Worm (Caenorhabditis elegans): ENCODE data around the gene algn-2.
A peak's percentile ranks its signal among the peaks of the same experiment; 100 is the strongest.

algn-2 gene

DNA sequence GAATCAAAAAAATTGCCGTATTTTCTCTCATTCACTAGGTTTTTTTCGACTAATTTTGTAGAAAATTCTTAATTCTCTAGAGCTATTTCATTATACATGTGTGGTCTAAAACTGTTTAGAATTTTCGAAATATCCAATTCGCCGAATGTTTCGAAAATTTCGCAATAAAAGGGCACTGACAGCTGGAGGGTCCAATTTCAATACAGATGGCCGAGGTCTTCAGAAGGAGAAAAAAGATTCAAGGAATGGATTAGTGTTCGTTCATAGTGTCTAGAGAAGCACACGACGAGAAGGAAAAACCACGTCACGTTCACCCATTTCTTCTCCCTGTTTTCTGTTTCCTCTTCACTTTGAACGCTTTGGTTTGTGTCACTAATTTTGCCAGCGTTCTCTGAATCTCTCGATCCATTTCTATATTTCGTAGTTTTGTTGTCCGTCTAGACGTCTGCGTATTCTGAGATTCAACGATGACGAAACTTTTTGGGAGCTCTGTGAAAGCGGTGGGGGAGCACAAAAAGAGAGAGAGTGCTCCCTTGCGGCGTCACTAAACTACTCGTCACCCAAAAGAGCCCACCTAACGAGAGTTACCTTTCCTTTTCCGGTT lies 48.9 kb upstream of the algn-2 start (continued):
- TF ChIP-seq lir-3 (tag; optimal IDR thresholded peaks at IDR 0.05; ENCODE audit: poor library complexity) = no peak
- TF ChIP-seq sptf-1 (tag; optimal IDR thresholded peaks at IDR 0.05) = no peak
- peak; percentile 79 for TF ChIP-seq jun-1 (tag; optimal IDR thresholded peaks at IDR 0.05)
- TF ChIP-seq egl-13 (tag; optimal IDR thresholded peaks at IDR 0.05) = peak; percentile 35
- TF ChIP-seq zip-4 (GFP tag; optimal IDR thresholded peaks at IDR 0.05) = peak; percentile 38
- TF ChIP-seq fos-1 (tag; optimal IDR thresholded peaks at IDR 0.05) = peak; percentile 81
- TF ChIP-seq nhr-90 (tag; optimal IDR thresholded peaks at IDR 0.05; ENCODE audit: poor library complexity) = no peak
- peak; percentile 48 for TF ChIP-seq irx-1 (tag; optimal IDR thresholded peaks at IDR 0.05)
- TF ChIP-seq nhr-20 (tag; optimal IDR thresholded peaks at IDR 0.05) = peak; percentile 49
- TF ChIP-seq pag-3 (tag; optimal IDR thresholded peaks at IDR 0.05; ENCODE audit: borderline replicate concordance, insufficient read depth) = no peak
- no peak for TF ChIP-seq nhr-11 (tag; optimal IDR thresholded peaks at IDR 0.05)
- TF ChIP-seq dpl-1 (GFP tag; optimal IDR thresholded peaks at IDR 0.05) = peak; percentile 18 to 28 (median 20)
- no peak for TF ChIP-seq alr-1 (tag; optimal IDR thresholded peaks at IDR 0.05; ENCODE audit: borderline replicate concordance)
- TF ChIP-seq nhr-19 (GFP tag; conservative IDR thresholded peaks at IDR 0.05) = peak; percentile 14; the same call in 1 of the 2 replicates
- TF ChIP-seq ztf-4 (tag; optimal IDR thresholded peaks at IDR 0.05) = peak; percentile 24
- peak; percentile 74 for TF ChIP-seq fkh-10 (GFP tag; optimal IDR thresholded peaks at IDR 0.05)
- peak in 1 of 2 experiments; percentile 53 for TF ChIP-seq lin-35 (GFP tag; optimal IDR thresholded peaks at IDR 0.05)

DNA sequence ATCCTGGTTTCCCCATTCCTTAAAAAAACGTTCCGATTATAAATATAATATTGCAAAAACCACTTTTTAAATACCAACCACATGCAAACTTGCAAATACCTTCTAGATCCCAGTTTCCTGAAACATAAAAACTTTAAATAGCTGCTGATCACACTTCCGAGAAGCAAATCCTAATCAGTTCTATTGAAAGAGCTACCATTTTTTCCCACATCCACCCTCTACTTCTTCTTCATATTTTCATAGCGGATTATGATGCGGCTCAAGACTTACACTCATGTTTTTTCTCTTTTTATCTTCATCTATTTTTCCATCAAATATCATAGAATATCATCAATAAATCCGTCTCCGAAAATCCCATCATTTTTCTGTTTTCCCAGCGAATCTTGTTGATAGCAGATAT lies 48.2 kb upstream of the algn-2 start:
- TF ChIP-seq snpc-4 (tag; optimal IDR thresholded peaks at IDR 0.05) (no peak), lsy-2 (tag; optimal IDR thresholded peaks at IDR 0.05) (no peak), nhr-237 (tag; optimal IDR thresholded peaks at IDR 0.05) (no peak), nhr-90 (tag; optimal IDR thresholded peaks at IDR 0.05; ENCODE audit: poor library complexity) (no peak), ces-1 (GFP tag; optimal IDR thresholded peaks at IDR 0.05) (no peak), unc-130 (tag; optimal IDR thresholded peaks at IDR 0.05) (no peak), fos-1 (tag; optimal IDR thresholded peaks at IDR 0.05) (no peak), C16A3.4 (tag; optimal IDR thresholded peaks at IDR 0.05) (no peak), mab-9 (GFP tag; IDR thresholded peaks at IDR 0.05) (no peak), egl-27 (tag; optimal IDR thresholded peaks at IDR 0.05) (no peak), unc-86 (tag; optimal IDR thresholded peaks at IDR 0.05) (no peak), aly-2 (tag; optimal IDR thresholded peaks at IDR 0.05) (no peak), alr-1 (tag; optimal IDR thresholded peaks at IDR 0.05; ENCODE audit: borderline replicate concordance) (no peak), snu-23 (GFP tag; optimal IDR thresholded peaks at IDR 0.05) (no peak), ztf-11 (tag; optimal IDR thresholded peaks at IDR 0.05) (no peak), dsc-1 (tag; optimal IDR thresholded peaks at IDR 0.05) (peak; percentile 99), fkh-8 (tag; optimal IDR thresholded peaks at IDR 0.05) (peak; percentile 57), rnt-1 (tag; optimal IDR thresholded peaks at IDR 0.05) (no peak), unc-62 (GFP tag; optimal IDR thresholded peaks at IDR 0.05) (no peak), swsn-7 (tag; optimal IDR thresholded peaks at IDR 0.05) (no peak), ceh-82 (tag; optimal IDR thresholded peaks at IDR 0.05) (no peak), unc-30 (tag; optimal IDR thresholded peaks at IDR 0.05) (no peak), zag-1 (tag; optimal IDR thresholded peaks at IDR 0.05) (no peak), nhr-19 (GFP tag; conservative IDR thresholded peaks at IDR 0.05) (no peak), C04F5.9 (tag; optimal IDR thresholded peaks at IDR 0.05) (no peak), mep-1 (tag; optimal IDR thresholded peaks at IDR 0.05) (no peak), dpl-1 (GFP tag; optimal IDR thresholded peaks at IDR 0.05) (no peak), nhr-77 (tag; optimal IDR thresholded peaks at IDR 0.05) (no peak), tbx-2 (tag; optimal IDR thresholded peaks at IDR 0.05) (no peak), nhr-12 (tag; optimal IDR thresholded peaks at IDR 0.05) (no peak), sox-4 (tag; optimal IDR thresholded peaks at IDR 0.05) (peak; percentile 70), mdl-1 (tag; optimal IDR thresholded peaks at IDR 0.05) (no peak), blmp-1 (tag; optimal IDR thresholded peaks at IDR 0.05) (no peak), ceh-8 (GFP tag; optimal IDR thresholded peaks at IDR 0.05) (no peak), nhr-71 (tag; optimal IDR thresholded peaks at IDR 0.05) (peak; percentile 4), nhr-20 (tag; optimal IDR thresholded peaks at IDR 0.05) (no peak), ceh-63 (GFP tag; optimal IDR thresholded peaks at IDR 0.05) (no peak), hpl-2 (GFP tag; optimal IDR thresholded peaks at IDR 0.05) (no peak), egl-13 (tag; optimal IDR thresholded peaks at IDR 0.05) (peak; percentile 8), isw-1 (GFP tag; IDR thresholded peaks at IDR 0.05) (no peak), sptf-1 (tag; optimal IDR thresholded peaks at IDR 0.05) (no peak)
